Fruit fly (Drosophila melanogaster) Kc167 (cell line): ENCODE results near the gene CG7857.

Experiments
- Myc ChIP-seq: fragments of >200 bp; optimal IDR thresholded peaks from 2 replicates; lab custom pipeline; 2017; ENCODE audit warnings: missing external identifiers
- Sin3A ChIP-seq: fragments of >200 bp; optimal IDR thresholded peaks from 2 replicates; lab custom pipeline; 2018; ENCODE audit warnings: missing external identifiers
- h ChIP-seq: fragments of >200 bp; optimal IDR thresholded peaks from 3 replicates; lab custom pipeline; 2018; ENCODE audit warnings: missing external identifiers
- insv ChIP-seq: fragments of >200 bp; optimal IDR thresholded peaks from 3 replicates; lab custom pipeline; 2018; ENCODE audit warnings: missing external identifiers
- psq ChIP-seq: fragments of >200 bp; optimal IDR thresholded peaks from 2 replicates; lab custom pipeline; 2017; ENCODE audit warnings: missing external identifiers
- ttk ChIP-seq: sonication (Bioruptor generic); optimal IDR thresholded peaks from 2 replicates; lab custom pipeline; 2017; ENCODE audit warnings: missing external identifiers

The CG7857 gene

DNA sequence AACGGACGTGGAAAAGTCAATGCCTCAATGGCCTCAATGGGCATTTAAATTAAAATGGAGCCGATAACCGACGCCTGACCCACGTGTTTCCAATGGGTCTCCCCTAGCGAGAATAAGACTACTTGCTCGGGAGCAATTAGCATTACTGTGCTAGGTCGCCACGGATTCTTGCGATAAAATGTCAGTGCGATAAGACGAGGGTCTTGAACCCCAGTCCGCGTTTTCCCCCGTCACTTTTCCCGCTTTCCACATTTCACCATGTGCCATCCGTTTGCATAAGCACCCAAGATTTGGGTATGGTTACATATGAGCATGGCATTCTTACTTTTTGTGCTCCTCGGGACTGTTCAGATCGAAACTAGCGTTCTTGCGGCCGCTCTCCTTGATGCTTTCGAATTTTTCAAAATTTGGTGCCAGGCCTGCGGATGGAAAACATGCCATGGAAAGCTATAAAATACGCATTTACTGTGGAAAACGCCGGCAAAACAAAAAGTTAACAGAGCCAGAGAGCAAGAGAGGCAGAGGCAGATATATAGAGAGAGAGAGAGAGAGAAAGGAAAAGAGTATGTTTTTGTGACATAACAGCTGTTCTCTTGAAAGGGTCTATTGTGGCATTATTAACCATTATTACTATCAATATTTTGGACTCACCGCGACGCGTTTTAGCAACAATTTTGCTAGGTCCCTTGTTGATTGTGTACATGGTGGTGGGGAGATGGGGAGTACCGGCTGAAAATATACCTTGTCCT is 2.6 kb upstream of the CG7857 start:
- TF ChIP-seq psq (lab: Kevin White, UChicago) (no peak), Myc (lab: Kevin White, UChicago) (no peak), h (no peak), insv (lab: Kevin White, UChicago) (no peak), ttk (lab: Kevin White, UChicago) (no peak), Sin3A (lab: Kevin White, UChicago) (no peak)

DNA sequence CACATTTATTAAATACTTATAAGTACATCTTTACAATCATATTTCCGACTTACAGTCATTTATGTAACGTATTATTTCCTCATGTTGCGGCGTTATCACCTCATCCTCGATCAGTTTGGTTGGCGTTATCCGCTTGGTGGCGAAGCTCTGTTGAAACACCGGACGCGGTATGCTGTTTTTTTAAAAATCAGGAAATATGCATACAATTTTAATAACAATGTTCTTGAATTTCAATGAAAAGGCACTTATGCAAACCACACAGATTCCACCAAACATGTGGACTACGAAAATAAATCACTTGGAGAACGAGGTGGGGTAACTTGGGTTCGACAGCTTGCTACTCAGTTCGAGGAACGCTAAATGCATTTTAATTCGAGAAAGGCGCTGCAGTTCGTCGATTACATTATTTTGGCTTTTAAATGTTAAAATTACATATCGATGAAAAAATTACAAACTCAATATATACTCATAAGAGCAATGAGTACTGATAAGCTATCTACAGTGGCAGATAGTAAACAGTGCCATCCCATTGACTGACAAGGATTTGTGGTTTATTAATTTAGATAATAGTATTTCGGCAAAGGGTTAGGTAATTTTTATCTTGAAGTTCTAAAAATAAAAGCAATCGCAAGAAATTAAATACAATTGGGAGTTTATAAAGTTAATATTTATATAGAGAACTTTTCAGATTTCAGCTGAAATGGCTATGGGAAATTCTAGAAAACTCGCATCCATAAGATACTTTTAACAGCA is 1.7 kb upstream of the CG7857 start:
- TF ChIP-seq h, result no peak
- TF ChIP-seq ttk (lab: Kevin White, UChicago), result no peak
- TF ChIP-seq Sin3A (lab: Kevin White, UChicago), result no peak
- no peak for TF ChIP-seq insv (lab: Kevin White, UChicago)
- TF ChIP-seq psq (lab: Kevin White, UChicago), result no peak
- TF ChIP-seq Myc (lab: Kevin White, UChicago), result no peak

DNA sequence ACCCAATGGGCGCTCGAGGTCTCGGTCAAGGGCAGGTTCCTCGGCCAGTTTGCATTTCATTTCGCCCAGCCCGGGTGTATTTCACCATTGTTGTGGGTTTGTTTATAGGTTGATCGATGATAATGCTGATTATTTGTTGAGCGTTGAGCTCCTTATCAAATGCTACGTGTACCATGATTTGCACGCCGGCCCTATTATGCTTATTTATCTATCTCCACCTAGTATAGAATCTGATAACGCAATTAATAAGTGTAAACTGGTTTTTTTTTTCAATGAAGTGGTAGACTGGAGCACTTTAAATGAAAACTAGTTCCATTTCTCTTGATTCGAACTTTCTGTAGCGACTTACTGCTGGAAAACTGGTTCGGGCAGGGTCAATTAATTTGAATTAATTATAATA is 2.4 kb downstream of the CG7857 start:
- TF ChIP-seq h, result no peak
- TF ChIP-seq insv (lab: Kevin White, UChicago), result no peak
- no peak for TF ChIP-seq Sin3A (lab: Kevin White, UChicago)
- no peak for TF ChIP-seq ttk (lab: Kevin White, UChicago)
- no peak for TF ChIP-seq Myc (lab: Kevin White, UChicago)

DNA sequence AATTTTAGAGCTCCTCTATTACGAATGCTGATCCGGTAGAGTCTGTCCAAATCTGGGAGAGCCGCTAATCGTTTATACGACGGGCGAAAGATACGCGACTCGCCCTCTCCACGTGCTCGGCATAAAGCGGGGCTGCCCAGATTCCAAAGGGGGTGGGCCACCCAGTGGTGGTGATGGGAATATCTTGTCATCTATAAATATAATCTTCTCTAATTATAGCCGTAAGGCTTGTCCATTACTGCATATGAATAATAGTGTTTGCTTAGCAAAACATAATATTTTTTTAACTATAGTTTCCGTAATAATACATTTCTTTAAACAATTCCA is 3.1 kb downstream of the CG7857 start:
- TF ChIP-seq insv (lab: Kevin White, UChicago) (no peak), Sin3A (lab: Kevin White, UChicago) (no peak), h (no peak), Myc (lab: Kevin White, UChicago) (no peak), psq (lab: Kevin White, UChicago) (no peak), ttk (lab: Kevin White, UChicago) (no peak)

DNA sequence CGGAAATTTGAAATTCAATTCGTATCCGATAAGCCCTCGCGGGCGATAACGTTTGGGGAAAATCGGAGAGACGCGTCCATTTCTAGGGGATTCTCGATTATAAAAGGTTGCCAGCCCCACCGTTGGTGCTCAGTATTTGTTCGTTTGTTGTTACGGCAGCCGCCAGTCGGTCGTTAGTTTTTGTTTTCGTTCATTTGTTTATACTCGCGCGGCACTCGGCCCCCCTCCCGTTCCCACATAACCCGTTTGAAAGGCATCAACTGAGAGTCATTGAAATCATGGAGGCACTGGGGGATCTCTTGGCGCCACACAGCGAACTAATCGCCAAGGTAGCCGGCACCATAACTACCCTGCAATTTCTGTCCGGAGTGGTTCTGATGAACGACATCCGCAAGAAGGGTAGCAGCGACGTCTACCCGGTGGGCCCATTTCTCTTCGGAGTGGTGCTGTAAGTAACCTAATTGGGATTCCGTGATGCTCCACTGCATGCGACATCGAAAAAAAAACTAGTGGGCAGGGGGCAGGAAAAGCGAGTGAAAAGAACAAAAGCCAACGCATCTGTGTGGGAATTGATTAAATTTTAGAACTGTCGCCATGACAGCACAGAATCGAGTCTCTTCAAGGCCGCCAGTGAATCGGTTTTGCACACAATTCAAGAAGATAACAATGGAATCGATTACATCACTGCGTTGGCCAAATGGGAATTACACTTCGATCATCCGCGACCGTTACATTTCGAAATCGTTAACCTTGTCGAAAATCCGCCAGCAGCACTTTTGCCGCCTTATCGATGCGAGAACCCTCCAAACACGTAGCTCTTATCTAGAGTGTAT is 3.7 kb downstream of the CG7857 start, which contains the start of gene CG7272:
Gene CG7272, plus strand, starts transcription at position 126 of the 833 bp plus-strand sequence.
- TF ChIP-seq Myc (lab: Kevin White, UChicago) (no peak), h (no peak), Sin3A (lab: Kevin White, UChicago) (no peak), insv (lab: Kevin White, UChicago) (no peak), ttk (lab: Kevin White, UChicago) (no peak), psq (lab: Kevin White, UChicago) (no peak)

DNA sequence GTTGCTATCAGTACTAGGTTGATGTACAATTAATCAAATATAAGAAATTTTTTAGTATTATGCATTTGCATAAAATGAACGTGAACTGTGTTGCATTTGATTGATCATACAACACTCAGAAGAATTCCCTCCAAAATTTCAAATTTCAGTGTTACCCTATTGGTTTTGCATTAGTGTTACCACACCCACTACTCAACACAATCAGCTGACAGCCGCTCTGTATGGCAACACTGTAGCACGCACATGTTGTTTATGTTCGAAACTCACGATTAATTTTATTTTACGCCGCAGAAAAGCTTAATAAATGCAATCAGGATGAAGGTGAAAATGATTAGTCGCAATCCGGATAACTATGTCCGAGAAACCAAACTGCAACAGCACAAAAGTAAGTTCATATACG is 5.9 kb downstream of the CG7857 start, which contains the start of gene CG7275:
Gene CG7275, plus strand, starts transcription at position 215 of the 400 bp plus-strand sequence.
- TF ChIP-seq ttk (lab: Kevin White, UChicago), result no peak
- no peak for TF ChIP-seq psq (lab: Kevin White, UChicago)
- TF ChIP-seq insv (lab: Kevin White, UChicago), result no peak
- no peak for TF ChIP-seq h

DNA sequence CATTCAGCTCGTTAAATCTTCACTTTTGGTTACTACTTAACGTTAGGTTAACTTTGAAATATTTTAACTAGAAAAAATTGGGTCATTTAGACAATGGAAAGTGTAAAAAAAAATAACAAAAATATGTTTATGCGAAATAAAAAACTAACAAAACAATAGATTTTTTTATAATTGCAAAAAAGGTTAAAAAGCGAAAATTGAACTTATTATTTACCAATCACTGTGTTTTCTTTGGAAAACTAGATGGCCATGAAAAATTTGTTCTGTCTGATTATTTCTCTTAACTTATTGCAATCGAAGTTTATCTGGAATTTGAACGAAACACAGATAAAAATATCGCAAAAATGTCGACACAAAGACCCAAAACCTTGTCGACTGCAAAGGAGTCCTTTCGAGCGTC is 6.8 kb downstream of the CG7857 start, which contains the start of gene CG7276:
Gene CG7276, plus strand, starts transcription at position 301 of the 400 bp plus-strand sequence.
- TF ChIP-seq Sin3A (lab: Kevin White, UChicago) (no peak), Myc (lab: Kevin White, UChicago) (no peak), insv (lab: Kevin White, UChicago) (no peak), ttk (lab: Kevin White, UChicago) (no peak), psq (lab: Kevin White, UChicago) (no peak), h (no peak)

- no peak for TF ChIP-seq h
- no peak for TF ChIP-seq Myc (lab: Kevin White, UChicago)
- TF ChIP-seq Sin3A (lab: Kevin White, UChicago), result no peak
- TF ChIP-seq ttk (lab: Kevin White, UChicago), result no peak
- TF ChIP-seq insv (lab: Kevin White, UChicago), result no peak
- no peak for TF ChIP-seq psq (lab: Kevin White, UChicago)
Measured at dm6 chr3L:15496274-15496673, 8.4 kb downstream of the CG7857 start, which contains the start of gene CG13455. Gene CG13455, plus strand, starts transcription at chr3L:15496574.

DNA sequence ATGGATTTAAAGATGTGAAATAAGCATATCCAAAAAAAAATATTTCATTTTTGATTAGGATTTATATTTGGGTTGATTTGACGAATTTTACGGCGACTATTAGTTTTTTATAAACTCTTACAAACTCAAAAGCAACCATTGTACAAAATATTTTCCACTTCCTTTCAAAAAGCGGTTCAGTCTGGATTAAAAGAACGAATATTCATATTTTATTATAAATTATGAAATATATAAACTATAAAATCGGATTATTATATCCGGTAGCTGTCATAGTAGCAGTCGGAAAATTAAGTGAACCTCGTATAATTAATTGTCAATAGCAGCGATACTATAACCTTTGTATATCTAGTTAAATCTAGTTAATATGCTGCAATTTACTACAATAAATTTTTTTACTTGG is 9.2 kb downstream of the CG7857 start, which contains the start of gene CG12355:
Gene CG12355, minus strand, starts transcription at position 101 of the 400 bp plus-strand sequence.
- TF ChIP-seq psq (lab: Kevin White, UChicago) (no peak), ttk (lab: Kevin White, UChicago) (no peak), insv (lab: Kevin White, UChicago) (no peak), Myc (lab: Kevin White, UChicago) (no peak), h (no peak), Sin3A (lab: Kevin White, UChicago) (no peak)

DNA sequence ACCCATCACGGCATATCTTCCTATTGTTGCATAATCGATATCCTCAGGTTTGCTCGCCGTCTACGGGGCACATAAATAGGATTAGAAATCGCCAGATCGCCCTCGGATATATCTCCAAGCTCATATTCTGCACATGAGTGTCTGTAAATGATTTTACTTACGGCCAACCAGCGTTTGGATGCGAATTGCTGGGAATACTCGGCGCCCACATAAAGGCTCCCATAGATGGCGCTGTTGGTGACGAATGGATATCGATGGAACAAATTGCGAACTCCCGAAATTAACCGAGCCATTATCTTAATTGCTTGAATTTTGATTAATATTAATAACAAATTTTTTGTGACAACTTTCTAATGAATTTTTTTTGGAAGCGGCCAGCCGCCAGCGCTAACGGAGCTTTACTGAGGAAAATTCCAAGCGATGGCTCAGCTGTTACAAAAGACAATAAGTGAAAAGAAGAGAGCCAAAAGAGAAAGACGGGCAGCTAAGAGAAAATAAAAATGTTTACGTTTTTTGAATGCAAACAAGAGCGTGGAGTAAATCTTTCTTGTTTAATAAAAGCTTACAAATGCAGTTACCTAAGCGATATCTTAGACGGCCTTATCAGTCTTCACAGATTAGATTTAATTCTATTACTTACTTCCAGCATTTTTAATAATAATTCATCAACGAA is 10.0 kb downstream of the CG7857 start:
- TF ChIP-seq insv (lab: Kevin White, UChicago), result no peak
- TF ChIP-seq ttk (lab: Kevin White, UChicago), result no peak
- TF ChIP-seq h, result no peak
